Fruit fly (Drosophila melanogaster): Measurements from ENCODE around the gene CG42759.

DNA sequence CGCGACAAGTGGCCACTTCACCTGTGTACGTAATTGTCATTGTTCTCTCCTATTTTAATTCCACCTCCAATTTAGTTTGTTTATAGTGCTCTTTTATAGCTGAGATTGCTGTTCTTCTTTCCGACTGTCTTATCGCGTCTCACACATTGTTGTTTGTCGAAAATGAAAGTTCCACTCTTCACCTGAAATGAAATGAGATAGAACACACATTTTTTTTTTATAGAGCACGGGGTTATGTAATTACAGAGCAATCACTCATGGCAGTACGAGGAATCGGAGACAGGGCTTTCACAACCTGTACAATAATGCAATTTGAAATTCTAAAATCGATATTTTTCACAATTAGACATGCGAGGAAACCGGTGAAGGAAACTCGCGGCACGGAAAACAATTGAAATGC lies 24.4 kb downstream of the CG42759 start:
- TF ChIP-seq CG34367 (tag; optimal IDR thresholded peaks at IDR 0.05) (no peak), CG13204 (GFP tag; optimal IDR thresholded peaks at IDR 0.05) (no peak), fd96Ca (GFP tag; IDR thresholded peaks at IDR 0.05) (no peak), CG9948 (tag; optimal IDR thresholded peaks at IDR 0.05) (no peak), Pif1B (GFP tag; optimal IDR thresholded peaks at IDR 0.05) (no peak), Ets98B (GFP tag; IDR thresholded peaks at IDR 0.05) (no peak), CG14655 (GFP tag; optimal IDR thresholded peaks at IDR 0.05) (no peak), Pif1A (GFP tag; optimal IDR thresholded peaks at IDR 0.05) (no peak), CG12605 (GFP tag; IDR thresholded peaks at IDR 0.05) (no peak), CG4496 (GFP tag; IDR thresholded peaks at IDR 0.05) (no peak), gl (tag; optimal IDR thresholded peaks at IDR 0.05) (no peak), CG32121 (GFP tag; IDR thresholded peaks at IDR 0.05) (no peak), D1 (tag; optimal IDR thresholded peaks at IDR 0.05) (no peak), EcR (GFP tag; optimal IDR thresholded peaks at IDR 0.05) (no peak)
